Fruit fly (Drosophila melanogaster): ENCODE measurements around the gene CG43394.

Gene CG43394

DNA sequence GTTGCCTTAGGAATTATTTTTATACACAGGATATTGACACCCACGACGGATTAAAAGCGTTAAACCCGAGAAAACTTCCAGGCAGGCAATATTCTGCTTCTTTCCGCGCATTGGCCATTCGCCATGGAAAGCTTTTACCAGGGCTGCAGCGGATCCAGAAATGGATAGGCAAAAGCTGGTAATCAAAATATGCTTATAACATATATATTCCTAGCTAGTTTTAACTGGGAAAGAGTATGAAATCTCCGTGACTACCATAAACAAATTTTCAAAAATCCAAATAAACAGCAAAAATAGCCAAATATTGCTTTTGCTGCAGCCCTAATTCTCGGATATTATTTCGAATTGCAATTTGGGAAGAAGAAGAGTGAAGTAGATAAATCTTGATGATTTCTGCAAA lies 13.9 kb downstream of the CG43394 start, which contains the start of the genes PAPLA1 and Rbsn-5 (continued):
- TF ChIP-seq dsx (GFP tag; optimal IDR thresholded peaks at IDR 0.05; ENCODE audit: poor library complexity, severe bottlenecking) (peak; percentile 84), Lpt (GFP tag; optimal IDR thresholded peaks at IDR 0.05) (peak; percentile 87), Blimp-1 (GFP tag; optimal IDR thresholded peaks at IDR 0.05) (peak; percentile 75), lz (GFP tag; optimal IDR thresholded peaks at IDR 0.05) (peak; percentile 96), CG11902 (GFP tag; optimal IDR thresholded peaks at IDR 0.05) (peak; percentile 94), Sox14 (GFP tag; optimal IDR thresholded peaks at IDR 0.05) (peak; percentile 96), Met (GFP tag; optimal IDR thresholded peaks at IDR 0.05) (peak; percentile 95), Ets96B (tag; optimal IDR thresholded peaks at IDR 0.05) (peak; percentile 89), pdm3 (GFP tag; optimal IDR thresholded peaks at IDR 0.05) (peak; percentile 96), CG32006 (GFP tag; optimal IDR thresholded peaks at IDR 0.05) (peak; percentile 93), CG6276 (GFP tag; optimal IDR thresholded peaks at IDR 0.05) (peak; percentile 73), Hr38 (GFP tag; optimal IDR thresholded peaks at IDR 0.05) (peak; percentile 76), Ets21C (GFP tag; optimal IDR thresholded peaks at IDR 0.05) (peak; percentile 95), Eip75B (GFP tag; optimal IDR thresholded peaks at IDR 0.05) (peak; percentile 95), Gug (GFP tag; IDR thresholded peaks at IDR 0.05) (peak; percentile 88), eg (GFP tag; IDR thresholded peaks at IDR 0.05) (peak; percentile 93), CG10631 (GFP tag; optimal IDR thresholded peaks at IDR 0.05) (peak; percentile 95), CG1621 (tag; optimal IDR thresholded peaks at IDR 0.05) (peak; percentile 89), CG6808 (GFP tag; optimal IDR thresholded peaks at IDR 0.05) (peak; percentile 89), fd85E (GFP tag; optimal IDR thresholded peaks at IDR 0.05) (peak; percentile 68), CG15336 (GFP tag; IDR thresholded peaks at IDR 0.05) (peak; percentile 82), CG6792 (GFP tag; optimal IDR thresholded peaks at IDR 0.05) (peak; percentile 92), CG8119 (GFP tag; IDR thresholded peaks at IDR 0.05) (peak; percentile 79), CG34406 (GFP tag; optimal IDR thresholded peaks at IDR 0.05) (peak; percentile 88), CG3032 (tag; optimal IDR thresholded peaks at IDR 0.05) (peak; percentile 94), CG3919 (GFP tag; optimal IDR thresholded peaks at IDR 0.05) (peak; percentile 95), acj6 (GFP tag; optimal IDR thresholded peaks at IDR 0.05) (peak; percentile 96), topi (GFP tag; optimal IDR thresholded peaks at IDR 0.05) (peak; percentile 94), esn (GFP tag; optimal IDR thresholded peaks at IDR 0.05) (peak; percentile 97), spab (GFP tag; optimal IDR thresholded peaks at IDR 0.05) (peak; percentile 78), CG6854 (GFP tag; optimal IDR thresholded peaks at IDR 0.05) (peak; percentile 85), vri (GFP tag; optimal IDR thresholded peaks at IDR 0.05) (peak; percentile 92), CG11762 (GFP tag; optimal IDR thresholded peaks at IDR 0.05; ENCODE audit: insufficient read depth) (peak; percentile 90), net (GFP tag; optimal IDR thresholded peaks at IDR 0.05) (peak; percentile 91), CG8632 (GFP tag; optimal IDR thresholded peaks at IDR 0.05) (peak; percentile 87)

DNA sequence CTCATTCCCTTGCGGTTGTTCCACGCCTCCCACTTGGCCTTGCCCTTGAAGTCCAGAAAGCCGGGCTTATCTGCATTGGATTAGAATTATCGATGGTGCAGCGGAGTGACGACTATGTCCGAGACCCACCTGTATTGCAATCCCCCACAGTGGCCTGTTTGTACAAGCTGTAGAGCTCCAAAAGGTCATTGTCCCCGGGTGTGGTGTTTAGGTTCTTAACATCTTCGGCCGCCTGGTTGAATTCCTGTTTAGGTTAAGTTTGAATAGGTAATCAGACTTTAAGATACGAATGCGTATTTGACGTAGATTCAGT lies 16.4 kb downstream of the CG43394 start:
- no peak for TF ChIP-seq CG6276 (GFP tag; optimal IDR thresholded peaks at IDR 0.05)
- TF ChIP-seq spab (GFP tag; optimal IDR thresholded peaks at IDR 0.05) = no peak
- no peak for TF ChIP-seq CG3919 (GFP tag; optimal IDR thresholded peaks at IDR 0.05)
- no peak for TF ChIP-seq net (GFP tag; optimal IDR thresholded peaks at IDR 0.05)
- no peak for TF ChIP-seq CG8119 (GFP tag; IDR thresholded peaks at IDR 0.05)
- no peak for TF ChIP-seq CG7368 (GFP tag; optimal IDR thresholded peaks at IDR 0.05)
- TF ChIP-seq svp (GFP tag) = no peak
- TF ChIP-seq Smox (GFP tag; optimal IDR thresholded peaks at IDR 0.05) = no peak
- TF ChIP-seq Ets96B (tag; optimal IDR thresholded peaks at IDR 0.05) = no peak
- no peak for TF ChIP-seq Hr39 (GFP tag; optimal IDR thresholded peaks at IDR 0.05)
- no peak for TF ChIP-seq Eip78C (GFP tag)
- TF ChIP-seq lz (GFP tag; optimal IDR thresholded peaks at IDR 0.05) = no peak
- TF ChIP-seq Hr38 (GFP tag; optimal IDR thresholded peaks at IDR 0.05) = no peak
- no peak for TF ChIP-seq CG4318 (GFP tag; optimal IDR thresholded peaks at IDR 0.05)
- TF ChIP-seq esn (GFP tag; optimal IDR thresholded peaks at IDR 0.05) = no peak
- no peak for TF ChIP-seq CG6854 (GFP tag; optimal IDR thresholded peaks at IDR 0.05)
- TF ChIP-seq vri (GFP tag; optimal IDR thresholded peaks at IDR 0.05) = no peak
- TF ChIP-seq CG9139 (GFP tag; optimal IDR thresholded peaks at IDR 0.05) = no peak
- no peak for TF ChIP-seq CG11902 (GFP tag; optimal IDR thresholded peaks at IDR 0.05)

Data from whole organism, prepupa.